Fruit fly (Drosophila melanogaster) whole organism, embryonic: ENCODE measurements around the gene mRpL17.

Experiments used
- Bdp1 ChIP-seq: fragments of 200-800 bp; sonication (Bioruptor generic); optimal IDR thresholded peaks from 3 replicates; lab custom pipeline; 2016; ENCODE audit warnings: missing biosample characterization, missing genetic modification characterization
- CG11398 ChIP-seq: fragments of 200-800 bp; sonication (Bioruptor generic); optimal IDR thresholded peaks from 2 replicates; lab custom pipeline; 2016; ENCODE audit warnings: missing biosample characterization, missing genetic modification characterization
- CG14441 ChIP-seq: fragments of 200-800 bp; sonication (Bioruptor generic); IDR thresholded peaks from 2 replicates; pipeline ENCODE4 v1.3.6; 2022; ENCODE audit warnings: missing biosample characterization, missing genetic modification characterization
- CG15479 ChIP-seq: fragments of 200-800 bp; sonication (Bioruptor generic); optimal IDR thresholded peaks from 3 replicates; lab custom pipeline; 2019; ENCODE audit warnings: missing biosample characterization, mild to moderate bottlenecking, missing genetic modification characterization, moderate library complexity
- CG17385 ChIP-seq: fragments of 200-800 bp; sonication (Bioruptor generic); optimal IDR thresholded peaks from 3 replicates; lab custom pipeline; 2018; ENCODE audit warnings: missing biosample characterization, mild to moderate bottlenecking, missing genetic modification characterization
- CG17802 ChIP-seq: fragments of 200-800 bp; sonication (Bioruptor generic); optimal IDR thresholded peaks from 2 replicates; lab custom pipeline; 2018; ENCODE audit warnings: missing biosample characterization, mild to moderate bottlenecking, missing genetic modification characterization, moderate library complexity
- CG18262 ChIP-seq: fragments of 200-800 bp; optimal IDR thresholded peaks from 3 replicates; lab custom pipeline; 2019; ENCODE audit warnings: missing biosample characterization, mild to moderate bottlenecking, missing genetic modification characterization, moderate library complexity
- CG31441 ChIP-seq: fragments of 200-800 bp; sonication (Bioruptor generic); IDR thresholded peaks from 2 replicates; pipeline ENCODE4 v1.3.6; 2022; ENCODE audit warnings: missing biosample characterization, missing genetic modification characterization
- CG32772 ChIP-seq: fragments of 200-800 bp; sonication (Bioruptor generic); IDR thresholded peaks from 2 replicates; pipeline ENCODE4 v1.3.6; 2022; ENCODE audit warnings: missing biosample characterization, missing genetic modification characterization
- CG3281 ChIP-seq: fragments of 200-800 bp; sonication (Bioruptor generic); optimal IDR thresholded peaks from 3 replicates; lab custom pipeline; 2017; ENCODE audit warnings: missing biosample characterization, mild to moderate bottlenecking, missing genetic modification characterization
- CG34224 ChIP-seq: fragments of 200-800 bp; sonication (Bioruptor generic); IDR thresholded peaks from 3 replicates; pipeline ENCODE4 v1.3.6; 2022; ENCODE audit warnings: missing biosample characterization, missing genetic modification characterization; ENCODE audit not compliant: partially characterized antibody
- CG34376 ChIP-seq: fragments of 200-800 bp; sonication (Bioruptor generic); optimal IDR thresholded peaks from 2 replicates; lab custom pipeline; 2018; ENCODE audit warnings: missing biosample characterization, mild to moderate bottlenecking, missing genetic modification characterization
- CG3847 ChIP-seq: fragments of 200-800 bp; sonication (Bioruptor generic); IDR thresholded peaks from 2 replicates; pipeline ENCODE4 v1.3.6; 2022; ENCODE audit warnings: missing biosample characterization, missing genetic modification characterization
- CG42726 ChIP-seq: fragments of 200-800 bp; sonication (Bioruptor generic); IDR thresholded peaks from 2 replicates; pipeline ENCODE4 v1.3.6; 2022; ENCODE audit warnings: missing biosample characterization, missing genetic modification characterization; ENCODE audit not compliant: partially characterized antibody
- CG7271 ChIP-seq: fragments of 200-800 bp; sonication (Bioruptor generic); optimal IDR thresholded peaks from 2 replicates; lab custom pipeline; 2018; ENCODE audit warnings: missing biosample characterization, mild to moderate bottlenecking, missing genetic modification characterization, moderate library complexity
- CG7987 ChIP-seq: fragments of 200-800 bp; sonication (Bioruptor generic); optimal IDR thresholded peaks from 2 replicates; lab custom pipeline; 2018; ENCODE audit warnings: missing biosample characterization, mild to moderate bottlenecking, missing genetic modification characterization, moderate library complexity
- CG8478 ChIP-seq: fragments of >200 bp; optimal IDR thresholded peaks from 2 replicates; lab custom pipeline; 2018
- CG9797 ChIP-seq: fragments of 200-800 bp; sonication (Bioruptor generic); optimal IDR thresholded peaks from 3 replicates; lab custom pipeline; 2018; ENCODE audit warnings: missing biosample characterization, mild to moderate bottlenecking, missing genetic modification characterization
- CoRest ChIP-seq: fragments of 200-800 bp; sonication (Bioruptor generic); optimal IDR thresholded peaks from 3 replicates; lab custom pipeline; 2018; ENCODE audit warnings: missing biosample characterization, mild to moderate bottlenecking, missing genetic modification characterization, moderate library complexity
- Dll ChIP-seq: fragments of 200-800 bp; sonication (Bioruptor generic); IDR thresholded peaks from 4 replicates; pipeline ENCODE4 v1.3.6; 2022; ENCODE audit warnings: missing biosample characterization, missing genetic modification characterization; ENCODE audit not compliant: partially characterized antibody
- Ets65A ChIP-seq: fragments of 200-800 bp; sonication (Bioruptor generic); peaks from one replicate; lab custom pipeline; 2016; ENCODE audit warnings: missing biosample characterization, missing genetic modification characterization
- Nf-YB ChIP-seq: fragments of 200-800 bp; sonication (Bioruptor generic); optimal IDR thresholded peaks from 3 replicates; lab custom pipeline; 2019; ENCODE audit warnings: missing biosample characterization, mild to moderate bottlenecking, missing genetic modification characterization, moderate library complexity
- PHDP ChIP-seq: fragments of 200-800 bp; sonication (Bioruptor generic); optimal IDR thresholded peaks from 3 replicates; lab custom pipeline; 2018; ENCODE audit warnings: missing biosample characterization, mild to moderate bottlenecking, missing genetic modification characterization, moderate library complexity
- Poxn ChIP-seq: fragments of 200-800 bp; sonication (Bioruptor generic); IDR thresholded peaks from 2 replicates; pipeline ENCODE4 v1.3.6; 2022; ENCODE audit warnings: missing biosample characterization, missing genetic modification characterization
- Sox102F ChIP-seq: fragments of 200-800 bp; sonication (Bioruptor generic); optimal IDR thresholded peaks from 2 replicates; lab custom pipeline; 2018; ENCODE audit warnings: missing biosample characterization, mild to moderate bottlenecking, missing genetic modification characterization, moderate library complexity
- Taf1 ChIP-seq: fragments of 200-800 bp; sonication (Bioruptor generic); IDR thresholded peaks from 2 replicates; pipeline ENCODE4 v1.3.6; 2022; ENCODE audit warnings: missing biosample characterization, missing genetic modification characterization
- ac ChIP-seq: fragments of 200-800 bp; sonication (Bioruptor generic); optimal IDR thresholded peaks from 3 replicates; lab custom pipeline; 2017; ENCODE audit warnings: missing biosample characterization, mild to moderate bottlenecking, missing genetic modification characterization
- btn ChIP-seq: fragments of 200-800 bp; sonication (Bioruptor generic); optimal IDR thresholded peaks from 2 replicates; lab custom pipeline; 2016; ENCODE audit warnings: missing biosample characterization, missing genetic modification characterization
- cad ChIP-seq: fragments of >200 bp; optimal IDR thresholded peaks from 2 replicates; lab custom pipeline; 2017; ENCODE audit warnings: missing biosample characterization, missing genetic modification characterization
- ci ChIP-seq: fragments of 200-800 bp; sonication (Bioruptor generic); IDR thresholded peaks from 3 replicates; pipeline ENCODE4 v1.3.6; 2022; ENCODE audit warnings: missing biosample characterization, missing genetic modification characterization
- fd96Cb ChIP-seq: fragments of 200-800 bp; sonication (Bioruptor generic); optimal IDR thresholded peaks from 2 replicates; lab custom pipeline; 2018; ENCODE audit warnings: missing biosample characterization, mild to moderate bottlenecking, missing genetic modification characterization, moderate library complexity
- klu ChIP-seq: fragments of 200-800 bp; sonication (Bioruptor generic); IDR thresholded peaks from 2 replicates; pipeline ENCODE4 v1.3.6; 2022; ENCODE audit warnings: missing biosample characterization, missing genetic modification characterization
- lab ChIP-seq: fragments of 200-800 bp; sonication (Bioruptor generic); optimal IDR thresholded peaks from 3 replicates; lab custom pipeline; 2017; ENCODE audit warnings: missing biosample characterization, missing genetic modification characterization, mild to moderate bottlenecking, moderate library complexity, missing genetic modification reagents
- luna ChIP-seq: fragments of 200-800 bp; sonication (Bioruptor generic); optimal IDR thresholded peaks from 2 replicates; lab custom pipeline; 2016; ENCODE audit warnings: missing biosample characterization, missing genetic modification characterization
- mam ChIP-seq: fragments of 200-800 bp; sonication (Bioruptor generic); optimal IDR thresholded peaks from 3 replicates; lab custom pipeline; 2016; ENCODE audit warnings: missing biosample characterization, missing genetic modification characterization
- nau ChIP-seq: fragments of 200-800 bp; sonication (Bioruptor generic); optimal IDR thresholded peaks from 3 replicates; lab custom pipeline; 2017; ENCODE audit warnings: missing biosample characterization, mild to moderate bottlenecking, missing genetic modification characterization, missing genetic modification reagents
- odd ChIP-seq: fragments of 200-800 bp; sonication (Bioruptor generic); optimal IDR thresholded peaks from 2 replicates; lab custom pipeline; 2017; ENCODE audit warnings: missing biosample characterization, mild to moderate bottlenecking, missing genetic modification characterization
- pros ChIP-seq: fragments of 200-800 bp; sonication (Bioruptor generic); optimal IDR thresholded peaks from 3 replicates; lab custom pipeline; 2019; ENCODE audit warnings: missing biosample characterization, mild to moderate bottlenecking, missing genetic modification characterization, moderate library complexity
- seq ChIP-seq: fragments of 200-800 bp; sonication (Bioruptor generic); IDR thresholded peaks from 2 replicates; pipeline ENCODE4 v1.3.6; 2022; ENCODE audit warnings: missing biosample characterization, missing genetic modification characterization
- shn ChIP-seq: fragments of 200-800 bp; sonication (Bioruptor generic); optimal IDR thresholded peaks from 3 replicates; lab custom pipeline; 2016; ENCODE audit warnings: missing biosample characterization, missing genetic modification characterization
- tll ChIP-seq, 2 experiments: fragments of 200-800 bp in 1 of 2; fragments of >200 bp in 1 of 2; sonication (Bioruptor generic) in 1 of 2; optimal IDR thresholded peaks; 2 replicates each; lab custom pipeline; 2017 to 2019; ENCODE audit warnings: missing biosample characterization in 2 of 2, missing genetic modification characterization in 2 of 2, mild to moderate bottlenecking in 1 of 2, moderate library complexity in 1 of 2
- toy ChIP-seq: fragments of 200-800 bp; sonication (Bioruptor generic); IDR thresholded peaks from 2 replicates; pipeline ENCODE4 v1.3.6; 2022; ENCODE audit warnings: missing biosample characterization, missing genetic modification characterization
- z ChIP-seq: fragments of 200-800 bp; sonication (Bioruptor generic); IDR thresholded peaks from 3 replicates; pipeline ENCODE4 v1.3.6; 2022; ENCODE audit warnings: missing biosample characterization, missing genetic modification characterization
- zen ChIP-seq: fragments of 200-800 bp; sonication (Bioruptor generic); optimal IDR thresholded peaks from 3 replicates; lab custom pipeline; 2018; ENCODE audit warnings: missing biosample characterization, mild to moderate bottlenecking, missing genetic modification characterization, moderate library complexity
- zfh2 ChIP-seq: fragments of 200-800 bp; sonication (Bioruptor generic); optimal IDR thresholded peaks from 2 replicates; lab custom pipeline; 2016; ENCODE audit warnings: missing biosample characterization, missing genetic modification characterization

mRpL17 gene

dm6 chr3L:294841-295408, 30.3 kb downstream of the mRpL17 start (continued):
- no peak for TF ChIP-seq mam (GFP tag; lab: Kevin White, UChicago)
- TF ChIP-seq Nf-YB (GFP tag; lab: Kevin White, UChicago) = peak; percentile 15
- no peak; the same call in 1 of the 2 replicates for TF ChIP-seq CG31441
- 0 out of 2 replicates have a peak, but pooled peaks have one; percentile 19 for TF ChIP-seq CG32772 (GFP tag; lab: Robert Waterston, UW)
- no peak for TF ChIP-seq luna (GFP tag; lab: Kevin White, UChicago)
- TF ChIP-seq CG18262 (tag; lab: Kevin White, UChicago) = peak; percentile 70
- no peak for TF ChIP-seq nau (GFP tag; lab: Kevin White, UChicago)
- no peak for TF ChIP-seq Taf1 (GFP tag; lab: Robert Waterston, UW)
- TF ChIP-seq CG3281 (GFP tag; lab: Kevin White, UChicago) = no peak
- TF ChIP-seq cad (GFP tag; lab: Kevin White, UChicago) = no peak
- TF ChIP-seq Sox102F (GFP tag; lab: Kevin White, UChicago) = no peak
- no peak for TF ChIP-seq CG8478 (lab: Kevin White, UChicago)
- no peak for TF ChIP-seq btn (GFP tag; lab: Kevin White, UChicago)
- no peak for TF ChIP-seq CG14441 (GFP tag; lab: Robert Waterston, UW)

dm6 chr3L:297240-297639, 32.7 kb downstream of the mRpL17 start:
- no peak for TF ChIP-seq CoRest (tag; lab: Kevin White, UChicago)
- no peak for TF ChIP-seq CG11398 (GFP tag; lab: Kevin White, UChicago)
- TF ChIP-seq ac (GFP tag; lab: Kevin White, UChicago) = peak; percentile 73
- TF ChIP-seq Ets65A = peak; percentile 28
- TF ChIP-seq pros (GFP tag; lab: Kevin White, UChicago) = peak; percentile 85
- TF ChIP-seq z = peak; percentile 85; the same call in 1 of the 3 replicates
- TF ChIP-seq zen (tag; lab: Kevin White, UChicago) = no peak

DNA sequence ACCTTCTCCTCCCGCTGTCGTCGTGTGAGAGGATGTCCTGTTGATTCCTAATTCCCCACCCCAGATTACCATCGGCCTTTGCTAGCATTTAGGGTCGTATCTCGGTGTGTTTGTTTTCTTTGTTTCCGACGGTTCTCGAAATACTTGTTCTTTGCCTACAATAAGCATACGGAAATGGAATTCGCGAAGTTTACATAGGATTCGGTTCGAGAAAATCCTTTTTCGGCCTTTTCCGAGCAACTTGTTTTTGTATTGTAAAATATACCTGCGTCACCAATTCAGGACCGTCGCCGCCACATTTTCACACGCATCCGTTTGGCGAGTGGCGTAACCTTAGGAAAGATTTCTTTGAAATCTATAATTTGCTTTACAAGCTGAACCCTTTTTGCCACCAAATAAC, 33.9 kb downstream of the mRpL17 start:
- TF ChIP-seq CG9797 (GFP tag; lab: Kevin White, UChicago) = no peak
- no peak for TF ChIP-seq CG34224 (GFP tag; lab: Robert Waterston, UW)
- peak; percentile 69 for TF ChIP-seq CG15479 (GFP tag; lab: Kevin White, UChicago)
- no peak for TF ChIP-seq CG17385 (GFP tag; lab: Kevin White, UChicago)
- no peak for TF ChIP-seq zfh2
- no peak for TF ChIP-seq PHDP (tag; lab: Kevin White, UChicago)
- TF ChIP-seq tll (GFP tag; optimal IDR thresholded peaks at IDR 0.05; lab: Kevin White, UChicago) = peak in 1 of 2 experiments; percentile 52
- no peak for TF ChIP-seq odd (GFP tag; lab: Kevin White, UChicago)
- no peak for TF ChIP-seq CG7987
- TF ChIP-seq Bdp1 (GFP tag; lab: Kevin White, UChicago) = no peak
- TF ChIP-seq seq = no peak
- TF ChIP-seq cad (GFP tag; lab: Kevin White, UChicago) = peak; percentile 56
- no peak for TF ChIP-seq Dll (GFP tag; lab: Robert Waterston, UW)
- no peak for TF ChIP-seq klu (GFP tag; lab: Robert Waterston, UW)

DNA sequence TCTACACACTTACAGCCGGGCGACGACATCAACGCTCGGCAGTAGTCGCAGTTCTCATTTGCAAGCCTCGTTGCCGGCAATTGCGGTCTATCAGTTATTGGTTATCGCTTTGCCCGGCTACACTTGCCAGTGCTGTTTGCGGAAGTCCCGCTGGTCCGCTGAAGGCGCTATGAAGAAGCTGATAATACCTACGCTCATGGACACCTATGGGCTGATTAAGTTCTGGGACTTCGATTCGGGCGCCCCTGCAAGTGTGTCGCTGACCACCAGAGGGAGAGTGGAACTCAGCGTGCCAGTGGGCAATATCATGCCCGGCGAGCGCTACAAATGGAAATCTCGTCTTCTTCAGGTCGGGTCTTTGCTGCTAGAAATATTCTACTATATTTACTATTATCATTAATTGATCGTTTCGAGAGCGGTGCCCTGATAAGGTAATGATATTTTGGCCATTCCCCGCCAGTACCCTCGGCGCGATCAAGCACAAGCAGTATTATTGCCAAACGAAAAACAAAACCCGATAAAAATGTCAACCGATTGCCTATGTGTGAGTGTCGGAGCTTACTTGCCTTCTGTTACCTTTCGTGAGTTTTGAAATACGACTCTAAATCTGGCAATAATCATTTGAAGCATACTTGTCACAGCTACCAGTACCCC, 35.5 kb downstream of the mRpL17 start:
- TF ChIP-seq ci (0 out of 3 replicates have a peak, but pooled peaks have one; percentile 8), CG34376 (peak; percentile 98), zen (tag; lab: Kevin White, UChicago) (peak; percentile 20), CG3847 (GFP tag; lab: Robert Waterston, UW) (0 out of 2 replicates have a peak, but pooled peaks have one; percentile 9), Poxn (GFP tag; lab: Robert Waterston, UW) (no peak), fd96Cb (no peak), CG7271 (tag; lab: Kevin White, UChicago) (no peak), toy (no peak), CG17802 (tag; lab: Kevin White, UChicago) (no peak), lab (GFP tag; lab: Kevin White, UChicago) (peak; percentile 58), shn (GFP tag; lab: Kevin White, UChicago) (no peak), CG42726 (GFP tag; lab: Robert Waterston, UW) (no peak)
